Fruit fly (Drosophila melanogaster): ENCODE results near the gene TwdlX.

DNA sequence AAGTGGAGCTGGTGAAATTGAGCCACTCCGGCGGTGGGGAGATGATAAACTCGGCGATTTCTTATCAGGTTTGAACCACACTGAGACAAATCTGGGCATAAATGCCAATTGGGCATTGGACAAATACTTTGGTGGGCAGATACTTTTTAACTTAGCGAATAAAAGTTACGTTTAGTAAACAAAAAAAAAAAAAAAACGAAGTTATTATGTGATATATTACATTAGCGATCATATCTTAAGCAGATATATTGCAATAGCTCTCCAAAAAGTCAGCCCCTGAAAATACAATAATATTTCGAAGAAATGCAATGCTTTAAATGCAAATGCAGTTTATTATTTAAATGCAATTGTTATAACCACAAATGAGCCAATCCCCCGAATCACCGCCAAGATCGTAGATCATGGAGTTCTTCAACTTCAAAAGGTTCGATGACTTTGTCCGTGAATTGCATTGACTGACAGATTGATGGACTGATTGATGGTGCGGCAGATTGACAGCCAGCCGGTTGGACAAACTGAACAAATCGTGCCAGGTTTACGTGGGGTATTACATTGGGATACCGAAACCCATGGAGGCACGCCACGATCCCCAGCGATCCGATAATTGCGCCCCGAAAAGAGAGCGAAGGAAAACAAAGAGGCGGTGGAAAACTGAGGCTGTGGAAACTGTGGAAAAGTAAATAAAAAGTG, 32.9 kb upstream of the TwdlX start:
- TF ChIP-seq gl (tag; optimal IDR thresholded peaks at IDR 0.05) (no peak), Snoo (tag; optimal IDR thresholded peaks at IDR 0.05) (no peak)
